Fruit fly (Drosophila melanogaster) whole organism, wandering third instar larva: ENCODE results near the gene ND-ACP.

ENCODE experiments used
- Abd-B ChIP-seq: fragments of >200 bp; optimal IDR thresholded peaks from 2 replicates; lab custom pipeline; 2017; ENCODE audit warnings: missing biosample characterization, missing genetic modification characterization
- CG32264 ChIP-seq: fragments of 200-800 bp; sonication (Bioruptor generic); optimal IDR thresholded peaks from 2 replicates; lab custom pipeline; 2016; ENCODE audit warnings: missing biosample characterization, missing genetic modification characterization
- CG9705 ChIP-seq: fragments of 200-800 bp; sonication (Bioruptor generic); optimal IDR thresholded peaks from 2 replicates; lab custom pipeline; 2018; ENCODE audit warnings: missing biosample characterization, mild to moderate bottlenecking, missing genetic modification characterization
- Dfd ChIP-seq: fragments of >200 bp; optimal IDR thresholded peaks from 2 replicates; lab custom pipeline; 2017; ENCODE audit warnings: missing biosample characterization, missing genetic modification characterization
- Dif ChIP-seq: fragments of 200-275, 200-300 bp; sonication (Bioruptor generic); optimal IDR thresholded peaks from 2 replicates; lab custom pipeline; 2018; ENCODE audit warnings: missing biosample characterization, missing genetic modification characterization; ENCODE audit not compliant: partially characterized antibody
- GATAd ChIP-seq: sonication (Bioruptor generic); optimal IDR thresholded peaks from 2 replicates; lab custom pipeline; 2016; ENCODE audit warnings: missing biosample characterization, missing genetic modification characterization
- HLH106 ChIP-seq: fragments of 200-800 bp; optimal IDR thresholded peaks from 3 replicates; lab custom pipeline; 2019; ENCODE audit warnings: missing biosample characterization, mild to moderate bottlenecking, missing genetic modification characterization, moderate library complexity
- Hnf4 ChIP-seq: fragments of 200-800 bp; sonication (Bioruptor generic); optimal IDR thresholded peaks from 2 replicates; lab custom pipeline; 2016; ENCODE audit warnings: missing biosample characterization, mild to moderate bottlenecking, missing genetic modification characterization
- Hr78 ChIP-seq: fragments of >200 bp; optimal IDR thresholded peaks from 2 replicates; lab custom pipeline; 2017; ENCODE audit warnings: missing biosample characterization, missing genetic modification characterization
- Hr83 ChIP-seq: fragments of 200-300 bp; sonication (Bioruptor generic); optimal IDR thresholded peaks from 2 replicates; lab custom pipeline; 2016; ENCODE audit warnings: missing biosample characterization, mild to moderate bottlenecking, missing genetic modification characterization, moderate library complexity; ENCODE audit not compliant: poor library complexity, severe bottlenecking
- Jra ChIP-seq: sonication (Bioruptor generic); optimal IDR thresholded peaks from 2 replicates; lab custom pipeline; 2016; ENCODE audit warnings: missing biosample characterization, missing genetic modification characterization
- Mio ChIP-seq: sonication (Bioruptor generic); optimal IDR thresholded peaks from 2 replicates; lab custom pipeline; 2016; ENCODE audit warnings: missing biosample characterization, missing genetic modification characterization
- Myc ChIP-seq: fragments of >200 bp; optimal IDR thresholded peaks from 2 replicates; lab custom pipeline; 2017
- N ChIP-seq: fragments of >200 bp; optimal IDR thresholded peaks from 2 replicates; lab custom pipeline; 2018; ENCODE audit warnings: missing biosample characterization, missing external identifiers, missing genetic modification characterization
- OdsH ChIP-seq: fragments of 200-800 bp; sonication (Bioruptor generic); optimal IDR thresholded peaks from 2 replicates; lab custom pipeline; 2016; ENCODE audit warnings: missing biosample characterization, mild to moderate bottlenecking, missing genetic modification characterization
- Rel ChIP-seq, 2 experiments: fragments of 200-800 bp; sonication (Bioruptor generic) in 1 of 2; optimal IDR thresholded peaks; 2 replicates in 1 of 2; 3 replicates in 1 of 2; lab custom pipeline; 2016 to 2019; ENCODE audit warnings: mild to moderate bottlenecking in 2 of 2, missing biosample characterization in 2 of 2, missing genetic modification characterization in 2 of 2, moderate library complexity in 1 of 2
- Sp1 ChIP-seq: fragments of 200-800 bp; sonication (Bioruptor generic); optimal IDR thresholded peaks from 3 replicates; lab custom pipeline; 2019; ENCODE audit warnings: missing biosample characterization, mild to moderate bottlenecking, missing genetic modification characterization, moderate library complexity
- Vsx2 ChIP-seq: fragments of 200-300, 225-300 bp; sonication (Bioruptor generic); optimal IDR thresholded peaks from 2 replicates; lab custom pipeline; 2018; ENCODE audit warnings: missing biosample characterization, missing genetic modification characterization; ENCODE audit not compliant: partially characterized antibody
- br ChIP-seq: fragments of 200-800 bp; sonication (Bioruptor generic); optimal IDR thresholded peaks from 2 replicates; lab custom pipeline; 2016; ENCODE audit warnings: missing biosample characterization, missing genetic modification characterization
- brk ChIP-seq: fragments of 200-800 bp; sonication (Bioruptor generic); optimal IDR thresholded peaks from 2 replicates; lab custom pipeline; 2016; ENCODE audit warnings: missing biosample characterization, mild to moderate bottlenecking, missing genetic modification characterization
- dl ChIP-seq, 2 experiments: fragments of 175-275, 200-275 bp in 1 of 2; fragments of 200-275 bp in 1 of 2; sonication (Bioruptor generic); optimal IDR thresholded peaks; lab custom pipeline; 2018; ENCODE audit warnings: mild to moderate bottlenecking in 2 of 2, missing biosample characterization in 2 of 2, missing genetic modification characterization in 2 of 2, moderate library complexity in 2 of 2; ENCODE audit not compliant: partially characterized antibody in 2 of 2, insufficient read depth in 1 of 2
- dsf ChIP-seq: sonication (Bioruptor generic); optimal IDR thresholded peaks from 2 replicates; lab custom pipeline; 2016; ENCODE audit warnings: missing biosample characterization, missing genetic modification characterization, borderline replicate concordance
- ey ChIP-seq: fragments of 200-800 bp; sonication (Bioruptor generic); optimal IDR thresholded peaks from 2 replicates; lab custom pipeline; 2016; ENCODE audit warnings: missing biosample characterization, missing genetic modification characterization
- foxo ChIP-seq, 2 experiments: fragments of 200-800 bp; sonication (Bioruptor generic); optimal IDR thresholded peaks; 2 replicates in 1 of 2; 3 replicates in 1 of 2; lab custom pipeline; 2016 to 2017; ENCODE audit warnings: missing biosample characterization in 2 of 2, missing genetic modification characterization in 2 of 2
- fru ChIP-seq: fragments of 200-800 bp; sonication (Bioruptor generic); optimal IDR thresholded peaks from 3 replicates; lab custom pipeline; 2016; ENCODE audit warnings: missing biosample characterization, mild to moderate bottlenecking, missing genetic modification characterization
- h ChIP-seq: fragments of 200-800 bp; sonication (Bioruptor generic); optimal IDR thresholded peaks from 3 replicates; lab custom pipeline; 2016; ENCODE audit warnings: missing biosample characterization, mild to moderate bottlenecking, missing genetic modification characterization
- jim ChIP-seq: fragments of 175-275, 200-325 bp; sonication (Bioruptor generic); optimal IDR thresholded peaks from 2 replicates; lab custom pipeline; 2016; ENCODE audit warnings: missing biosample characterization, mild to moderate bottlenecking, missing genetic modification characterization
- lola ChIP-seq: fragments of >200 bp; optimal IDR thresholded peaks from 2 replicates; lab custom pipeline; 2017; ENCODE audit warnings: missing biosample characterization, missing genetic modification characterization
- psq ChIP-seq: fragments of 200-800 bp; sonication (Bioruptor generic); optimal IDR thresholded peaks from 3 replicates; lab custom pipeline; 2017; ENCODE audit warnings: missing biosample characterization, mild to moderate bottlenecking, missing genetic modification characterization, moderate library complexity
- rgr ChIP-seq: fragments of 200-800 bp; sonication (Bioruptor generic); optimal IDR thresholded peaks from 3 replicates; lab custom pipeline; 2016; ENCODE audit warnings: missing biosample characterization, mild to moderate bottlenecking, missing genetic modification characterization
- sv ChIP-seq: fragments of 200-800 bp; sonication (Bioruptor generic); optimal IDR thresholded peaks from 3 replicates; lab custom pipeline; 2016; ENCODE audit warnings: missing biosample characterization, missing genetic modification characterization
- usp ChIP-seq: fragments of >200 bp; optimal IDR thresholded peaks from 2 replicates; lab custom pipeline; 2017; ENCODE audit warnings: missing biosample characterization, missing genetic modification characterization
- woc ChIP-seq: sonication (Bioruptor generic); optimal IDR thresholded peaks from 2 replicates; lab custom pipeline; 2016; ENCODE audit warnings: missing biosample characterization, mild to moderate bottlenecking, missing genetic modification characterization

ND-ACP gene

dm6 chr3L:1349942-1350923 is 20.5 kb downstream of the ND-ACP start (continued):
- TF ChIP-seq Abd-B (no peak), brk (GFP tag; lab: Kevin White, UChicago) (peak; percentile 73), Dif (GFP tag; lab: Kevin White, UChicago) (no peak), Hr78 (no peak), Vsx2 (GFP tag; lab: Kevin White, UChicago) (no peak), Mio (GFP tag; lab: Kevin White, UChicago) (no peak), ey (peak; percentile 38), sv (no peak), br (GFP tag; lab: Kevin White, UChicago) (peak; percentile 8), Rel (GFP tag; optimal IDR thresholded peaks at IDR 0.05; lab: Kevin White, UChicago) (no peak), Rel (tag; optimal IDR thresholded peaks at IDR 0.05; lab: Kevin White, UChicago) (peak; percentile 1), dl (GFP tag; optimal IDR thresholded peaks at IDR 0.05; lab: Kevin White, UChicago; ENCODE audit: insufficient read depth in 1 of 2, partially characterized antibody in 2 of 2) (peak in 1 of 2 experiments; percentile 21)
- TF ChIP-seq, all 38 proteins: peak for 19

dm6 chr3L:1350924-1351215 is 21.1 kb downstream of the ND-ACP start, which contains the start of gene CG9166:
Gene CG9166 (plus strand): TSS chr3L:1351116.
- TF ChIP-seq N, result no peak
- no peak for TF ChIP-seq Hnf4 (GFP tag; lab: Kevin White, UChicago)
- TF ChIP-seq dsf (GFP tag; lab: Kevin White, UChicago), result no peak
- TF ChIP-seq CG32264 (GFP tag; lab: Kevin White, UChicago), result no peak
- no peak for TF ChIP-seq Dfd (GFP tag; lab: Kevin White, UChicago)
- TF ChIP-seq Sp1 (GFP tag; lab: Kevin White, UChicago), result no peak
- TF ChIP-seq Mio (GFP tag; lab: Kevin White, UChicago), result no peak
- TF ChIP-seq woc, result no peak
- no peak for TF ChIP-seq HLH106
- TF ChIP-seq fru (GFP tag; lab: Kevin White, UChicago), result no peak
- no peak for TF ChIP-seq jim (GFP tag; lab: Kevin White, UChicago)

- peak; percentile 1 for TF ChIP-seq Jra (GFP tag; lab: Kevin White, UChicago)
- no peak for TF ChIP-seq lola (GFP tag; lab: Kevin White, UChicago)
- TF ChIP-seq HLH106, result peak; percentile 5
- no peak for TF ChIP-seq Rel (GFP tag; optimal IDR thresholded peaks at IDR 0.05; lab: Kevin White, UChicago)
- no peak for TF ChIP-seq Rel (tag; optimal IDR thresholded peaks at IDR 0.05; lab: Kevin White, UChicago)
- peak; percentile 24 for TF ChIP-seq fru (GFP tag; lab: Kevin White, UChicago)
- TF ChIP-seq Hr83 (GFP tag; lab: Kevin White, UChicago), result no peak
- TF ChIP-seq br (GFP tag; lab: Kevin White, UChicago), result peak; percentile 8
- TF ChIP-seq Hnf4 (GFP tag; lab: Kevin White, UChicago), result no peak
- TF ChIP-seq CG9705, result no peak
- no peak for TF ChIP-seq Hr78
- TF ChIP-seq h (GFP tag; lab: Kevin White, UChicago), result peak; percentile 46
- peak; percentile 14 for TF ChIP-seq sv
- peak in 1 of 2 experiments; percentile 45 for TF ChIP-seq foxo (GFP tag; optimal IDR thresholded peaks at IDR 0.05; lab: Kevin White, UChicago)
- peak; percentile 20 for TF ChIP-seq OdsH (GFP tag; lab: Kevin White, UChicago)
- peak; percentile 12 for TF ChIP-seq psq (GFP tag; lab: Kevin White, UChicago)
- peak; percentile 11 for TF ChIP-seq woc
- no peak for TF ChIP-seq usp (GFP tag; lab: Kevin White, UChicago)
- TF ChIP-seq ey, result peak; percentile 7
- TF ChIP-seq brk (GFP tag; lab: Kevin White, UChicago), result peak; percentile 25
- no peak for TF ChIP-seq GATAd (GFP tag; lab: Kevin White, UChicago)
- peak; percentile 46 for TF ChIP-seq rgr (GFP tag; lab: Kevin White, UChicago)
- TF ChIP-seq CG32264 (GFP tag; lab: Kevin White, UChicago), result peak; percentile 2
- TF ChIP-seq Myc (lab: Kevin White, UChicago), result peak; percentile 56
Observed at dm6 chr3L:1352065-1352464, 22.3 kb downstream of the ND-ACP start.
